Fruit fly (Drosophila melanogaster): ENCODE results near the gene sl.

DNA sequence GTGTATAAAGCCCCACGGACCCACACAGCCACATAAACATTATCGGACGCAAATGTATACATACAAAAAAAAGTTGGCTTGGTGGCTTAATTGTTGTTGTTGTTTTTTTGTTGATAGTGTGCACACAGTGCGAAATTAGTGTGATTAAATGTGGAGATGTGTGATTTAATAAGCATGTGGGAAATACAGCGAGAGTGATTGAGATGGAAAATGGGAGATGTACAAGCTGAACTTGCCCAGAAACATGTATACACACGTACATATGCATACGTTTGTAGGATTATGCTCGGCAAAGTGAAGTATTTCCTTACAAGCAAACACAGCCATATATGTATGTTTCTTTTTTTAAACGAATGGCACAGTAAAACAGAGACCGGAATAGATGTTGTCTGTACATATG lies 23.4 kb downstream of the sl start:
- no peak for TF ChIP-seq EcR (GFP tag; optimal IDR thresholded peaks at IDR 0.05)
- TF ChIP-seq CG8478 (optimal IDR thresholded peaks at IDR 0.05): no peak
- no peak for TF ChIP-seq Dll (optimal IDR thresholded peaks at IDR 0.05)
- TF ChIP-seq psq (optimal IDR thresholded peaks at IDR 0.05): no peak
- no peak for TF ChIP-seq pan (optimal IDR thresholded peaks at IDR 0.05)

Measured in whole organism.